Worm (Caenorhabditis elegans) whole organism, L4 larva: ENCODE measurements around the gene sri-65.

Source experiments
- aha-1 ChIP-seq: fragments of 150-350 bp; peaks from one replicate; lab custom pipeline; 2014; ENCODE audit warnings: missing biosample characterization, missing genetic modification characterization
- ceh-20 ChIP-seq: fragments of 200-800 bp; sonication (Bioruptor generic); IDR thresholded peaks from 2 replicates; pipeline ENCODE4 v1.3.6; 2022; ENCODE audit warnings: missing genetic modification reagents, missing genetic modification characterization, missing compliant biosample characterization
- ceh-82 ChIP-seq: sonication (generic microtip); optimal IDR thresholded peaks from 2 replicates; lab custom pipeline; 2017; ENCODE audit warnings: missing biosample characterization, missing genetic modification characterization
- dmd-6 ChIP-seq: fragments of 200-800 bp; sonication (Bioruptor generic); IDR thresholded peaks from 2 replicates; pipeline ENCODE4 v1.3.6; 2022; ENCODE audit warnings: missing genetic modification reagents, missing genetic modification characterization, missing compliant biosample characterization
- fos-1 ChIP-seq: fragments of 150-350 bp; optimal IDR thresholded peaks from 2 replicates; lab custom pipeline; 2014; ENCODE audit warnings: missing biosample characterization, missing genetic modification characterization
- lin-13 ChIP-seq: fragments of 150-350 bp; optimal IDR thresholded peaks from 2 replicates; lab custom pipeline; 2014; ENCODE audit warnings: missing biosample characterization, missing genetic modification reagents, missing genetic modification characterization
- lin-29 ChIP-seq: fragments of 200-800 bp; sonication (Bioruptor generic); IDR thresholded peaks from 2 replicates; pipeline ENCODE4 v1.3.6; 2022; ENCODE audit warnings: missing genetic modification reagents, missing genetic modification characterization, missing compliant biosample characterization
- lin-39 ChIP-seq: fragments of 150-350 bp; optimal IDR thresholded peaks from 2 replicates; lab custom pipeline; 2014; ENCODE audit warnings: missing biosample characterization, missing genetic modification reagents, missing genetic modification characterization
- mep-1 ChIP-seq: fragments of 150-350 bp; sonication (generic microtip); optimal IDR thresholded peaks from 3 replicates; lab custom pipeline; 2014; ENCODE audit warnings: missing biosample characterization, missing genetic modification characterization
- nhr-77 ChIP-seq: fragments of 150-350 bp; optimal IDR thresholded peaks from 2 replicates; lab custom pipeline; 2014; ENCODE audit warnings: missing biosample characterization, missing genetic modification characterization
- pha-4 ChIP-seq, 2 experiments: fragments of 150-350 bp in 1 of 2; fragments of 200-800 bp in 1 of 2; sonication (Bioruptor generic) in 1 of 2; IDR thresholded peaks in 1 of 2; optimal IDR thresholded peaks in 1 of 2; 2 replicates each; pipeline versions ENCODE4 v1.3.6 to Lab custom; 2014 to 2022; ENCODE audit warnings: missing genetic modification characterization in 2 of 2, missing genetic modification reagents in 2 of 2, missing biosample characterization in 1 of 2, missing compliant biosample characterization in 1 of 2
- skn-1 ChIP-seq: fragments of 150-350 bp; optimal IDR thresholded peaks from 2 replicates; lab custom pipeline; 2014; ENCODE audit warnings: missing biosample characterization, missing genetic modification characterization
- vab-7 ChIP-seq: fragments of 200-800 bp; sonication (Bioruptor generic); IDR thresholded peaks from 2 replicates; pipeline ENCODE4 v1.3.6; 2022; ENCODE audit warnings: missing genetic modification reagents, missing genetic modification characterization, missing compliant biosample characterization
- ztf-11 ChIP-seq: fragments of 150-350 bp; optimal IDR thresholded peaks from 2 replicates; lab custom pipeline; 2014; ENCODE audit warnings: missing biosample characterization, missing genetic modification characterization

- TF ChIP-seq pha-4 (GFP tag; IDR thresholded peaks at IDR 0.05; lab: Robert Waterston, UW) (no peak), pha-4 (tag; optimal IDR thresholded peaks at IDR 0.05; lab: Kevin White, UChicago) (no peak), fos-1 (no peak), lin-13 (GFP tag; lab: Kevin White, UChicago) (no peak), vab-7 (GFP tag; lab: Robert Waterston, UW) (no peak), mep-1 (tag; lab: Kevin White, UChicago) (no peak), lin-29 (GFP tag; lab: Robert Waterston, UW) (no peak), aha-1 (peak; percentile 36), ztf-11 (tag; lab: Kevin White, UChicago) (no peak), ceh-82 (no peak), dmd-6 (GFP tag; lab: Robert Waterston, UW) (no peak), nhr-77 (no peak), skn-1 (tag; lab: Kevin White, UChicago) (no peak), lin-39 (tag; lab: Kevin White, UChicago) (no peak), ceh-20 (GFP tag; lab: Robert Waterston, UW) (no peak)
Observed at ce11 chrV:16367575-16367974, 20.6 kb downstream of the sri-65 start, which contains the start of gene W08G11.3.
